Fruit fly (Drosophila melanogaster) whole organism, pupa: ENCODE measurements around the gene CG6508.

Experiments
- CG10348 ChIP-seq: fragments of 200-800 bp; sonication (Bioruptor generic); IDR thresholded peaks from 2 replicates; pipeline ENCODE4 v1.3.6; 2022; ENCODE audit warnings: missing biosample characterization, missing genetic modification characterization
- CG12605 ChIP-seq: fragments of 200-800 bp; sonication (Bioruptor generic); IDR thresholded peaks from 2 replicates; pipeline ENCODE4 v1.3.6; 2022; ENCODE audit warnings: missing biosample characterization, missing genetic modification characterization
- CG13204 ChIP-seq: fragments of 200-800 bp; sonication (Bioruptor generic); optimal IDR thresholded peaks from 2 replicates; lab custom pipeline; 2018; ENCODE audit warnings: missing biosample characterization, mild to moderate bottlenecking, missing genetic modification characterization, moderate library complexity
- CG14655 ChIP-seq: fragments of 200-800 bp; sonication (Bioruptor generic); optimal IDR thresholded peaks from 3 replicates; lab custom pipeline; 2017; ENCODE audit warnings: mild to moderate bottlenecking, missing biosample characterization, missing genetic modification reagents, missing genetic modification characterization
- CG15710 ChIP-seq: fragments of 200-800 bp; sonication (Bioruptor generic); optimal IDR thresholded peaks from 2 replicates; lab custom pipeline; 2018; ENCODE audit warnings: missing biosample characterization, mild to moderate bottlenecking, missing genetic modification characterization, moderate library complexity
- CG17806 ChIP-seq: fragments of 200-800 bp; sonication (Bioruptor generic); optimal IDR thresholded peaks from 2 replicates; lab custom pipeline; 2018; ENCODE audit warnings: missing biosample characterization, mild to moderate bottlenecking, missing genetic modification characterization, moderate library complexity
- CG32121 ChIP-seq: fragments of 200-800 bp; sonication (Bioruptor generic); IDR thresholded peaks from 2 replicates; pipeline ENCODE4 v1.3.6; 2022; ENCODE audit warnings: missing biosample characterization, missing genetic modification characterization
- CG34367 ChIP-seq: fragments of 200-800 bp; sonication (Bioruptor generic); optimal IDR thresholded peaks from 2 replicates; lab custom pipeline; 2018; ENCODE audit warnings: missing biosample characterization, mild to moderate bottlenecking, missing genetic modification characterization
- CG4496 ChIP-seq: fragments of 200-800 bp; sonication (Bioruptor generic); IDR thresholded peaks from 3 replicates; pipeline ENCODE4 v1.3.6; 2022; ENCODE audit warnings: missing biosample characterization, missing genetic modification characterization
- CG8159 ChIP-seq: fragments of 200-800 bp; sonication (Bioruptor generic); optimal IDR thresholded peaks from 3 replicates; lab custom pipeline; 2018; ENCODE audit warnings: missing biosample characterization, mild to moderate bottlenecking, missing genetic modification characterization, moderate library complexity
- CG8301 ChIP-seq: fragments of 200-800 bp; sonication (Bioruptor generic); optimal IDR thresholded peaks from 2 replicates; lab custom pipeline; 2018; ENCODE audit warnings: missing biosample characterization, mild to moderate bottlenecking, missing genetic modification characterization
- CG9948 ChIP-seq: fragments of 200-800 bp; sonication (Bioruptor generic); optimal IDR thresholded peaks from 2 replicates; lab custom pipeline; 2018; ENCODE audit warnings: missing biosample characterization, mild to moderate bottlenecking, missing genetic modification characterization, moderate library complexity
- D1 ChIP-seq: fragments of 200-800 bp; sonication (Bioruptor generic); optimal IDR thresholded peaks from 2 replicates; lab custom pipeline; 2018; ENCODE audit warnings: missing biosample characterization, mild to moderate bottlenecking, missing genetic modification characterization, moderate library complexity
- EcR ChIP-seq: fragments of 200-800 bp; sonication (Bioruptor generic); optimal IDR thresholded peaks from 3 replicates; lab custom pipeline; 2019; ENCODE audit warnings: missing biosample characterization, missing genetic modification characterization, mild to moderate bottlenecking, moderate library complexity, missing genetic modification reagents
- Ets98B ChIP-seq: fragments of 200-800 bp; sonication (Bioruptor generic); IDR thresholded peaks from 2 replicates; pipeline ENCODE4 v1.3.6; 2022; ENCODE audit warnings: missing biosample characterization, missing genetic modification characterization
- Pif1A ChIP-seq: fragments of 200-800 bp; sonication (Bioruptor generic); optimal IDR thresholded peaks from 3 replicates; lab custom pipeline; 2016; ENCODE audit warnings: missing biosample characterization, missing genetic modification characterization
- Pif1B ChIP-seq: fragments of 200-800 bp; sonication (Bioruptor generic); optimal IDR thresholded peaks from 3 replicates; lab custom pipeline; 2016; ENCODE audit warnings: missing biosample characterization, missing genetic modification characterization
- Snoo ChIP-seq: fragments of 200-800 bp; sonication (Bioruptor generic); optimal IDR thresholded peaks from 3 replicates; lab custom pipeline; 2017; ENCODE audit warnings: missing biosample characterization, mild to moderate bottlenecking, missing genetic modification characterization, inconsistent platforms
- fd96Ca ChIP-seq: fragments of 200-800 bp; sonication (Bioruptor generic); IDR thresholded peaks from 3 replicates; pipeline ENCODE4 v1.3.6; 2022; ENCODE audit warnings: missing biosample characterization, missing genetic modification characterization
- gl ChIP-seq: fragments of 200-800 bp; sonication (Bioruptor generic); optimal IDR thresholded peaks from 2 replicates; lab custom pipeline; 2018; ENCODE audit warnings: missing biosample characterization, mild to moderate bottlenecking, missing genetic modification characterization
- rn ChIP-seq: fragments of 200-800 bp; sonication (Bioruptor generic); IDR thresholded peaks from 2 replicates; pipeline ENCODE4 v1.3.6; 2022; ENCODE audit warnings: missing biosample characterization, missing genetic modification characterization

CG6508 gene

dm6 chr2L:10850320-10850990 lies 31.5 kb downstream of the CG6508 start, which contains the start of gene porin:
porin (minus strand) TSS chr2L:10850848.
- TF ChIP-seq CG8159 (tag; lab: Kevin White, UChicago) (no peak), EcR (GFP tag; lab: Kevin White, UChicago) (peak; percentile 95), Snoo (tag; lab: Kevin White, UChicago) (no peak), Ets98B (0 out of 2 replicates have a peak, but pooled peaks have one; percentile 11), CG10348 (no peak), Pif1A (GFP tag; lab: Kevin White, UChicago) (no peak)

dm6 chr2L:10851336-10851862 lies 32.5 kb downstream of the CG6508 start:
- TF ChIP-seq CG4496 (GFP tag; lab: Robert Waterston, UW) (peak; percentile 17; the same call in 1 of the 3 replicates), CG32121 (GFP tag; lab: Robert Waterston, UW) (peak; percentile 45; the same call in 1 of the 2 replicates), Snoo (tag; lab: Kevin White, UChicago) (no peak)

- TF ChIP-seq CG15710: peak; percentile 7
- peak; percentile 30 for TF ChIP-seq CG9948
- peak; percentile 58 for TF ChIP-seq CG8159 (tag; lab: Kevin White, UChicago)
- no peak for TF ChIP-seq CG13204 (GFP tag; lab: Kevin White, UChicago)
- TF ChIP-seq CG14655 (GFP tag; lab: Kevin White, UChicago): no peak
- TF ChIP-seq rn (GFP tag; lab: Robert Waterston, UW): no peak
- peak; percentile 15 for TF ChIP-seq CG17806 (tag; lab: Kevin White, UChicago)
- TF ChIP-seq CG8301: peak; percentile 16
- TF ChIP-seq CG32121 (GFP tag; lab: Robert Waterston, UW): peak; percentile 44
- TF ChIP-seq Snoo (tag; lab: Kevin White, UChicago): peak; percentile 8
- TF ChIP-seq Ets98B: 0 out of 2 replicates have a peak, but pooled peaks have one; percentile 5
- TF ChIP-seq, all 21 proteins: peak for 8
Observed at dm6 chr2L:10856328-10856942, 37.5 kb downstream of the CG6508 start, which contains the start of gene Dnz1. Dnz1 (minus strand) TSS chr2L:10856644.

- TF ChIP-seq CG17806 (tag; lab: Kevin White, UChicago): peak; percentile 37
- peak; percentile 48; the same call in 1 of the 2 replicates for TF ChIP-seq CG32121 (GFP tag; lab: Robert Waterston, UW)
- no peak for TF ChIP-seq Pif1B
- peak; percentile 71 for TF ChIP-seq EcR (GFP tag; lab: Kevin White, UChicago)
- TF ChIP-seq rn (GFP tag; lab: Robert Waterston, UW): no peak
- TF ChIP-seq CG34367 (tag; lab: Kevin White, UChicago): peak; percentile 22
- TF ChIP-seq CG8159 (tag; lab: Kevin White, UChicago): peak; percentile 55
- TF ChIP-seq fd96Ca (GFP tag; lab: Robert Waterston, UW): no peak
- TF ChIP-seq CG8301: peak; percentile 16
- TF ChIP-seq CG10348: no peak
- peak; percentile 45 for TF ChIP-seq CG9948
- TF ChIP-seq CG12605 (GFP tag; lab: Robert Waterston, UW): 0 out of 2 replicates have a peak, but pooled peaks have one; percentile 17
- peak; percentile 29 for TF ChIP-seq Ets98B
- TF ChIP-seq CG13204 (GFP tag; lab: Kevin White, UChicago): no peak
- 0 out of 3 replicates have a peak, but pooled peaks have one; percentile 21 for TF ChIP-seq CG4496 (GFP tag; lab: Robert Waterston, UW)
- TF ChIP-seq CG14655 (GFP tag; lab: Kevin White, UChicago): no peak
- no peak for TF ChIP-seq D1 (tag; lab: Kevin White, UChicago)
- no peak for TF ChIP-seq gl
- peak; percentile 63 for TF ChIP-seq CG15710
- TF ChIP-seq Pif1A (GFP tag; lab: Kevin White, UChicago): no peak
- TF ChIP-seq Snoo (tag; lab: Kevin White, UChicago): peak; percentile 5
- TF ChIP-seq, all 21 proteins: peak for 12
Observed at dm6 chr2L:10858064-10859047, 39.4 kb downstream of the CG6508 start, which contains the start of the genes aurB and Stam. aurB (minus strand) TSS chr2L:10858094. Stam (plus strand) TSS chr2L:10858536.

DNA sequence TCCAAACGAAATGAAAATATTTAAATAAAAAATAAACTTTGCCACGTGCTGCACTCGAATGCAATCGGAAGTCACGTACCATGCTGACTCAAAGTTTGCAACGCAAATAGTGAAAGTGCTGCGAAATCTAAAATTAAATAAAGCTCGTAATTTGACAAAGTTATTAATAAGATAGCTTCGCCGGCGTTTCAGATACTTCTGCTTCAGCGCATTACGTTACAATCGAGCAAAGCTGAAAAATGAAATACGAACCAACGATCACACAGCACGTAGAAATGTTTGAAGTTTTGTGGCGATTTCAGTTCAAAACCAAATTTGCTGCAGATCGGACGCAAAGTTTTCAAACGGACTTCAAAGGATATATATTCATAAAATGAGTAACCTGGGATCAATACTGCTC lies 51.0 kb downstream of the CG6508 start, which contains the start of gene CG12517:
TSS of gene CG12517 (plus strand) at position 301 of the 400 bp plus-strand sequence.
- TF ChIP-seq CG8159 (tag; lab: Kevin White, UChicago) (no peak), CG4496 (GFP tag; lab: Robert Waterston, UW) (no peak), CG8301 (no peak), CG12605 (GFP tag; lab: Robert Waterston, UW) (no peak), gl (no peak), Snoo (tag; lab: Kevin White, UChicago) (no peak), D1 (tag; lab: Kevin White, UChicago) (no peak), CG17806 (tag; lab: Kevin White, UChicago) (no peak), Ets98B (no peak), CG14655 (GFP tag; lab: Kevin White, UChicago) (no peak), EcR (GFP tag; lab: Kevin White, UChicago) (no peak), fd96Ca (GFP tag; lab: Robert Waterston, UW) (no peak), CG34367 (tag; lab: Kevin White, UChicago) (no peak), rn (GFP tag; lab: Robert Waterston, UW) (no peak), CG9948 (no peak), Pif1B (no peak), CG13204 (GFP tag; lab: Kevin White, UChicago) (no peak)
